Worm (Caenorhabditis elegans) whole organism, L3 larva: ENCODE measurements around the gene C23H3.5.

Experiments
- ZK546.5 ChIP-seq: sonication (generic microtip); optimal IDR thresholded peaks from 2 replicates; lab custom pipeline; 2017; ENCODE audit warnings: missing biosample characterization, missing genetic modification characterization
- aly-2 ChIP-seq: fragments of 150-350 bp; optimal IDR thresholded peaks from 2 replicates; lab custom pipeline; 2014; ENCODE audit warnings: missing biosample characterization, missing genetic modification characterization
- ceh-28 ChIP-seq: fragments of 150-350 bp; optimal IDR thresholded peaks from 2 replicates; lab custom pipeline; 2014; ENCODE audit warnings: missing biosample characterization, missing genetic modification reagents, missing genetic modification characterization
- ceh-82 ChIP-seq: fragments of 150-350 bp; optimal IDR thresholded peaks from 2 replicates; lab custom pipeline; 2014; ENCODE audit warnings: missing biosample characterization, missing genetic modification characterization
- ceh-9 ChIP-seq: sonication (generic microtip); optimal IDR thresholded peaks from 2 replicates; lab custom pipeline; 2018; ENCODE audit warnings: missing biosample characterization, missing genetic modification characterization
- egl-5 ChIP-seq: fragments of 150-350 bp; optimal IDR thresholded peaks from 2 replicates; lab custom pipeline; 2017; ENCODE audit warnings: missing biosample characterization, missing genetic modification reagents, missing genetic modification characterization, inconsistent platforms
- elt-2 ChIP-seq: sonication (generic microtip); optimal IDR thresholded peaks from 2 replicates; lab custom pipeline; 2016; ENCODE audit warnings: missing genetic modification reagents, mild to moderate bottlenecking, missing genetic modification characterization, missing compliant biosample characterization
- elt-3 ChIP-seq, 3 experiments: fragments of 150-350 bp in 1 of 3; sonication (generic microtip) in 2 of 3; optimal IDR thresholded peaks; 2 replicates in 2 of 3; 4 replicates in 1 of 3; lab custom pipeline; 2014 to 2017; ENCODE audit warnings: missing biosample characterization in 3 of 3, missing genetic modification characterization in 3 of 3
- eor-1 ChIP-seq, 2 experiments: fragments of 150-350 bp; optimal IDR thresholded peaks; 2 replicates each; lab custom pipeline; 2014 to 2018; ENCODE audit warnings: missing biosample characterization in 2 of 2, missing genetic modification characterization in 2 of 2
- hmg-11 ChIP-seq: sonication (generic microtip); optimal IDR thresholded peaks from 2 replicates; lab custom pipeline; 2016; ENCODE audit warnings: missing genetic modification characterization, missing compliant biosample characterization
- lsy-12 ChIP-seq: sonication (generic microtip); optimal IDR thresholded peaks from 2 replicates; lab custom pipeline; 2016; ENCODE audit warnings: mild to moderate bottlenecking, missing genetic modification characterization, missing compliant biosample characterization
- mml-1 ChIP-seq: fragments of 150-350 bp; sonication (generic microtip); optimal IDR thresholded peaks from 3 replicates; lab custom pipeline; 2014; ENCODE audit warnings: missing biosample characterization, missing genetic modification characterization
- nhr-12 ChIP-seq: fragments of 150-350 bp; optimal IDR thresholded peaks from 2 replicates; lab custom pipeline; 2014; ENCODE audit warnings: missing biosample characterization, missing genetic modification characterization
- nhr-23 ChIP-seq: fragments of 150-350 bp; optimal IDR thresholded peaks from 2 replicates; lab custom pipeline; 2014; ENCODE audit warnings: missing biosample characterization, missing genetic modification reagents, missing genetic modification characterization
- nhr-237 ChIP-seq: fragments of 150-350 bp; optimal IDR thresholded peaks from 2 replicates; lab custom pipeline; 2014; ENCODE audit warnings: missing biosample characterization, missing genetic modification characterization
- nhr-25 ChIP-seq: sonication (generic microtip); optimal IDR thresholded peaks from 2 replicates; lab custom pipeline; 2017; ENCODE audit warnings: missing biosample characterization, missing genetic modification characterization
- nhr-28 ChIP-seq: fragments of 150-350 bp; optimal IDR thresholded peaks from 2 replicates; lab custom pipeline; 2014; ENCODE audit warnings: missing biosample characterization, missing genetic modification characterization
- nhr-43 ChIP-seq: sonication (generic microtip); optimal IDR thresholded peaks from 2 replicates; lab custom pipeline; 2016; ENCODE audit warnings: mild to moderate bottlenecking, missing genetic modification characterization, missing compliant biosample characterization; ENCODE audit not compliant: poor library complexity, severe bottlenecking
- nhr-77 ChIP-seq: fragments of 150-350 bp; optimal IDR thresholded peaks from 2 replicates; lab custom pipeline; 2014; ENCODE audit warnings: missing biosample characterization, missing genetic modification characterization
- pha-4 ChIP-seq: fragments of 150-350 bp; optimal IDR thresholded peaks from 2 replicates; lab custom pipeline; 2014; ENCODE audit warnings: missing biosample characterization, missing genetic modification reagents, missing genetic modification characterization
- pqm-1 ChIP-seq: fragments of 150-350 bp; optimal IDR thresholded peaks from 2 replicates; lab custom pipeline; 2017; ENCODE audit warnings: missing biosample characterization, missing genetic modification characterization, inconsistent platforms
- sea-2 ChIP-seq: fragments of 150-350 bp; sonication (generic microtip); optimal IDR thresholded peaks from 4 replicates; lab custom pipeline; 2014; ENCODE audit warnings: missing biosample characterization, missing genetic modification reagents, missing genetic modification characterization
- unc-39 ChIP-seq: sonication (generic microtip); optimal IDR thresholded peaks from 4 replicates; lab custom pipeline; 2017; ENCODE audit warnings: missing biosample characterization, missing genetic modification characterization
- unc-62 ChIP-seq: fragments of 150-350 bp; sonication (generic microtip); optimal IDR thresholded peaks from 4 replicates; lab custom pipeline; 2014; ENCODE audit warnings: missing biosample characterization, missing genetic modification reagents, missing genetic modification characterization
- zag-1 ChIP-seq: fragments of 150-350 bp; optimal IDR thresholded peaks from 2 replicates; lab custom pipeline; 2014; ENCODE audit warnings: missing biosample characterization, missing genetic modification characterization

C23H3.5 gene

ce11 chrII:50862-51261 lies 3.5 kb downstream of the C23H3.5 start:
- TF ChIP-seq ceh-28 (tag; lab: Kevin White, UChicago) (peak; percentile 19), elt-2 (tag; lab: Kevin White, UChicago) (peak; percentile 44), pqm-1 (tag; lab: Kevin White, UChicago) (peak; percentile 61), ceh-82 (no peak)

DNA sequence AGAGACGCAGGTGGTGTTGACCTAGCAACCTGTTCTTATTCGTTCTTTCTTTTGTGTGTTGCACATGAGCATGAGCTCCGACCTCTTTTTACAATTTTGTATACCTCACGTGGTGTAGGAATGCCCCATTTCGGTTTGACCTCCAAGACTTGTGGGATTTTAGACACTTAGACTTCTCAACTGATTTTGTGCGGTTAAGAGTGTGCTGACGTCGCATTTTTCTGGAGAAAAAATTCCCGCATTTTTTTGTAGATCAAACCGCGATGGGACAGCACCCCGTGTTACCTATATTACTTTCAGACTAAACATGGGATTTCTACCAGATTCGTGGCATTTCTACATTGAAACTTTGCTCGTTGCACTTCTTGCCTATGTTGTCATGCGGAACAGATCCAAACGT lies 4.0 kb downstream of the C23H3.5 start, which contains the start of gene sptl-1:
sptl-1 (plus strand) TSS at position 301 of the 400 bp plus-strand sequence.
- TF ChIP-seq nhr-237 (no peak), unc-62 (GFP tag; lab: Kevin White, UChicago) (no peak), unc-39 (tag; lab: Kevin White, UChicago) (no peak), zag-1 (tag; lab: Kevin White, UChicago) (no peak), eor-1 (tag; optimal IDR thresholded peaks at IDR 0.05; lab: Kevin White, UChicago) (no peak), pqm-1 (tag; lab: Kevin White, UChicago) (no peak)

- TF ChIP-seq elt-3 (tag; optimal IDR thresholded peaks at IDR 0.05; lab: Kevin White, UChicago): no peak
- no peak for TF ChIP-seq ceh-28 (tag; lab: Kevin White, UChicago)
- no peak for TF ChIP-seq pha-4 (tag; lab: Kevin White, UChicago)
- no peak for TF ChIP-seq nhr-77 (tag; lab: Kevin White, UChicago)
- TF ChIP-seq sea-2: no peak
- TF ChIP-seq ZK546.5 (tag; lab: Kevin White, UChicago): no peak
- TF ChIP-seq eor-1 (tag; optimal IDR thresholded peaks at IDR 0.05; lab: Kevin White, UChicago): no peak
- TF ChIP-seq nhr-23 (tag; lab: Kevin White, UChicago): no peak
These were observed 7.8 kb downstream of the C23H3.5 start, which contains the start of gene tre-5 for ce11 chrII:55204-55603. Gene tre-5 (minus strand): TSS chrII:55304.

ce11 chrII:57370-57769 lies 10.0 kb downstream of the C23H3.5 start, which contains the start of gene ascc-1:
Gene ascc-1 (plus strand): TSS chrII:57670.
- TF ChIP-seq nhr-23 (tag; lab: Kevin White, UChicago) (no peak), elt-2 (tag; lab: Kevin White, UChicago) (no peak), pha-4 (tag; lab: Kevin White, UChicago) (no peak), mml-1 (tag; lab: Kevin White, UChicago) (no peak), ZK546.5 (tag; lab: Kevin White, UChicago) (no peak), egl-5 (no peak), ceh-9 (no peak), nhr-25 (tag; lab: Kevin White, UChicago) (no peak), unc-39 (tag; lab: Kevin White, UChicago) (no peak), hmg-11 (tag; lab: Kevin White, UChicago) (no peak), nhr-77 (tag; lab: Kevin White, UChicago) (no peak), nhr-43 (tag; lab: Kevin White, UChicago) (no peak)

DNA sequence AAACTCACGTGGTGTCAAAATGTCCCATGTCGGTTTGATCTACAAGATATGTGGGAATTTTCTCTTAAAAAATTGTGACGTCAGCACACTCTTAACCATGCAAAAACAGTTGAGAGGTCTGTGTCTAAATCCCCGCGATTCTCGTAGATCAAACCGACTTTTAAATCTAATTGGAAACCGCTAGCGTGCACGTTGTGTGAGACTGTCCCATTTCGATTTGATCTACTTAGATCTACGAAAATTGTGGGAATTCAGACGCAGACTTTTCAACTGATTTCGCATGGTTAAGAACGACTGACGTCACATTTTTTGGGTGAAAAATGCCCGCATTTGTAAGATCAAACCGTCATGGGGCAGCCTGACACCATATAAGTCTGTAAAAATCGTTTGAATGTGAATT lies 10.5 kb downstream of the C23H3.5 start:
- TF ChIP-seq ceh-9: no peak
- no peak for TF ChIP-seq lsy-12 (tag; lab: Kevin White, UChicago)

- TF ChIP-seq nhr-23 (tag; lab: Kevin White, UChicago) (peak; percentile 57), nhr-25 (tag; lab: Kevin White, UChicago) (peak; percentile 78), aly-2 (tag; lab: Kevin White, UChicago) (no peak)
These were observed 12.7 kb downstream of the C23H3.5 start for ce11 chrII:60049-60448.

DNA sequence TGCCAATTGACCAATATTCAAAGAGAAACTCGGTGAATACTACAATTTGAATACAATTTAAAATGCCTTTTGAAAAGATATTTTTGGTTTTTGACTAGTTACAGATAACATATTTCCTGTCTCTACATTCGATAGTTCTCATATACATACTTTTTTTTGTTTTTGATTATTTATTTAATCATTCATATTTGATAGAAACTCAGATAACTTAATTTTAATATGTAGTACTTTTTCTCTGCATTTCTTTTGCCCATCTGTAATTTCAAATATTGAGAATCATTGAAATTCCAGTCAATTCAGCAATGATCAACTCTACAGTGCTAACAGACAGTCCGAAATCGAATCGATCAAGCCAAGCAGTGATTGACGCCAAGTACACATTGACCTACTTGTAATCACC lies 13.6 kb downstream of the C23H3.5 start, which contains the start of gene C23H3.2:
C23H3.2 (plus strand) TSS at position 301 of the 400 bp plus-strand sequence.
- no peak for TF ChIP-seq ceh-9
- no peak for TF ChIP-seq zag-1 (tag; lab: Kevin White, UChicago)

ce11 chrII:65484-65883 lies 18.1 kb downstream of the C23H3.5 start:
- TF ChIP-seq nhr-28 (tag; lab: Kevin White, UChicago) (no peak), nhr-12 (tag; lab: Kevin White, UChicago) (no peak), aly-2 (tag; lab: Kevin White, UChicago) (no peak), nhr-25 (tag; lab: Kevin White, UChicago) (no peak), elt-2 (tag; lab: Kevin White, UChicago) (peak; percentile 45), eor-1 (tag; optimal IDR thresholded peaks at IDR 0.05; lab: Kevin White, UChicago) (no peak)
